Fruit fly (Drosophila melanogaster): ENCODE measurements around the gene CG31949.

Gene CG31949

dm6 chr2L:2299803-2300202 lies at the start of gene CG31949:
CG31949 (plus strand) TSS chr2L:2300103.
- TF ChIP-seq CG17801 (GFP tag; optimal IDR thresholded peaks at IDR 0.05; ENCODE audit: partially characterized antibody) = no peak

- TF ChIP-seq CG17801 (GFP tag; optimal IDR thresholded peaks at IDR 0.05; ENCODE audit: partially characterized antibody) = no peak
These were observed 48.7 kb upstream of the CG31949 start, which contains the start of gene Ser12 for dm6 chr2L:2251175-2251574. Ser12 (minus strand) TSS chr2L:2251275.

- no peak for TF ChIP-seq CG17801 (GFP tag; optimal IDR thresholded peaks at IDR 0.05; ENCODE audit: partially characterized antibody)
These were observed 47.7 kb upstream of the CG31949 start, which contains the start of gene CG17239 for dm6 chr2L:2252241-2252640. CG17239 (minus strand) TSS chr2L:2252341.

DNA sequence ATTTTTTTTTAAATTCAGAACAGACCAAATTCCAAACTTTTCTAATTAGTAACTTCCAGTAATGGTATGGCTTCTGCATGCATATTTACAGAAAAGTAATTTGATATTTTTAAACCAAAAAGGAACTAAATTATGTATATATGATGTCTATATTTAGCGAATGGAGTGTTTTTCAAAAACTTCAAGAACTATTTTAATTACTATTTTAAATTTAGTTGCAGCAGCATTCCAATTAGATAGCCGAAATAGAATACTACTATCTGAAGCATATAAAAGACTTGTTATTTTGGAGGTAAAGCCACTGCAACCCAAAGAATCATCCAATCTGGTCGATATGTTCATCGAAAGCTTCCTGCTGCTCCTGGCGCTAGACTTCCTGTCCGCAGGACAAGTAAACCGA lies 47.2 kb upstream of the CG31949 start, which contains the start of gene CG17234:
TSS of gene CG17234 (plus strand) at position 301 of the 400 bp plus-strand sequence.
- no peak for TF ChIP-seq CG17801 (GFP tag; optimal IDR thresholded peaks at IDR 0.05; ENCODE audit: partially characterized antibody)

DNA sequence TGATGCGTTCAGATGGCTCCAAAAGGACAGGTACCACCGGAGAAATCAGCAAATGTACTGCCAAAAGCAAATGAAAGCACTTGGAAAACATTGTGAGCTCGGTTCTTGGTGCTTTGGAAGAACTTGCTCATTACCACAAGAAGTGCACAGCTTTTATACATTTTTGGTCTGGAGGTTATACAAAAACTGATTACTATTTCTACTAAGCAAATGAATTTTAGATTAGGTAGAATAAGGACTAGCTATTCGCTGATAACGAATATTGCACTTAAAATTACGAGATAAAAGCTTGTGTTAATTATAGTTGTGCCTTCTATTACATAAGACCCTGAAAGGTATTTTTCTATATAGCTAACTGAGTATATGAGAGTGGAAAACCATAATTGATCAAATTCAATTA lies 45.0 kb upstream of the CG31949 start, which contains the start of gene Send1:
TSS of gene Send1 (minus strand) at position 101 of the 400 bp plus-strand sequence.
- TF ChIP-seq CG17801 (GFP tag; optimal IDR thresholded peaks at IDR 0.05; ENCODE audit: partially characterized antibody) = no peak

DNA sequence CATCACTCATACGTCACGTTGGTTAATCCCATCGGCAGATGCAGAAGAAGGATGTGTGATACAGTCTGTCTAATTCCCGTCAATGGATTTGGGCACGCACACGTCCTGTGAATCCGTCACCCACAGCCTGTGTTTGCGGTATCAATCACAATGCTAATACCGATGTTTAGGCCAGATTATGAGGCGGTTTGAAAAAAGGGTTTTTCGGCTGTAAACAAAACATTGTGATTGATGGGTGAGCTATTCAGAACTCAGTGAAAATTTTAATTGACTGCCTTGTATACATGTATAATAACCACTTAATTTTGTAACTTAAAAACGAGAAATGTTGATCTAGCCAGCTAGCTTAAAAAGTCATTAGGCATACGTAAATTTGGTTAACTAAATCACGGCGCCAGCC lies 36.8 kb upstream of the CG31949 start, which contains the start of gene CG4270:
TSS of gene CG4270 (plus strand) at position 301 of the 400 bp plus-strand sequence.
- TF ChIP-seq CG17801 (GFP tag; optimal IDR thresholded peaks at IDR 0.05; ENCODE audit: partially characterized antibody) = no peak

DNA sequence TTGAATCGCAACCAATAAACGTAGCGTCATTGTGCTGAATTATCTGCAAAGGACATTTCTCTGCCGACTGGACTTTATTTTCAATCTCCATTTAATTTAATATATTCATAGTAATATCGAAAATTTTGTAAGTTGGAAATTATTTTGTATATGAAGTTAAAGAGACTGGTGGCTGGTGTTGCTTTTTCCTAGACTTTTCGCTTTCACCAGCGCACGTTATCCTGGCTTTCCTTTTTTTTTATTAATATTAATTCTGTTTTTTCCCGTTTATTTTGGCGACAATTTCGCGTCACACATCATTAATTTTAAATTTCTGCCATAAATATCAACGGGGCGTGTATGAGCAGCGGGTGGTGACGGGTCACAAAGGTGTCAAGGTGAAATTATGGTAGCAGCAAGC lies 34.7 kb upstream of the CG31949 start, which contains the start of gene CG34049:
TSS of gene CG34049 (minus strand) at position 101 of the 400 bp plus-strand sequence.
- no peak for TF ChIP-seq CG17801 (GFP tag; optimal IDR thresholded peaks at IDR 0.05; ENCODE audit: partially characterized antibody)

- no peak for TF ChIP-seq CG17801 (GFP tag; optimal IDR thresholded peaks at IDR 0.05; ENCODE audit: partially characterized antibody)
These were observed 30.9 kb upstream of the CG31949 start, which contains the start of gene CG17242 for dm6 chr2L:2269040-2269439. CG17242 (minus strand) TSS chr2L:2269140.

DNA sequence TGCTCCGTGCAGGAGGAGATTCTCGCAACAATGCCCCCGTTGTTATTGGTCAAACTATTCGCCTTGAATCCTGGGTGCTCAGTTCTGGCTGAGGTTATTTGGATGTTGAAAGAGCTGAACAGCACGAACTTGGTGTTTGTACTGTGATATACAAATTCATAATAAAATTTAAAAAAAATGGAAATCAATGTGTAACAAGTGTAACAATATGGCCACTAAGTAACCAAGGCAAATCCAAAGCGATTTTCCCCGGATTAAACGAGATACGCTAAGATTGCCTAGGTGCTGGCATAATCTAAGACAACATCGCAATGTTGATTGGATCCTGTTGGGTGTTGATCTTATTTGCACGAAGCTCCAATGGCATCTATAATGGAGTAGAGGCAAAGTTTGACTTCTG lies 15.0 kb upstream of the CG31949 start, which contains the start of gene CG4271:
TSS of gene CG4271 (plus strand) at position 301 of the 400 bp plus-strand sequence.
- TF ChIP-seq CG17801 (GFP tag; optimal IDR thresholded peaks at IDR 0.05; ENCODE audit: partially characterized antibody) = no peak

DNA sequence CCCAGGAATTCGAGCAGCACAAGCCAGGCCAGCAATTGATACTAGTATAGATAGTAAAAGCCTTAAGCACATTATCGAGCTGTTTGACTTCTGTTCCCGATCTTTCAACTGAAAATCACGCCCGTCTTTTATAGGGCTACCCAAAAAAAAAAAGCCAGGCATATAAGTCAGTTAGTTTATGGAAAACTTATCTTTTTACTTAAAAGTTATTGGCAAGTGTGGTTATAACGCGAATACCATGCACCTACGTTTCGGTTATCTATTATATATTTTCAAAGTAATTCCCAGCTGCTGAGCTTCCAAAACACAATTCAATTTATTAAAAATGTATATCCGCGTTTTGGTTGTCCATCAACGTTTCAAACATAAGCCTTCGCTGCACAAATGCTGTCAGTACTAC lies 13.1 kb upstream of the CG31949 start, which contains the start of gene CG31681:
TSS of gene CG31681 (minus strand) at position 101 of the 400 bp plus-strand sequence.
- TF ChIP-seq CG17801 (GFP tag; optimal IDR thresholded peaks at IDR 0.05; ENCODE audit: partially characterized antibody) = no peak

- no peak for TF ChIP-seq CG17801 (GFP tag; optimal IDR thresholded peaks at IDR 0.05; ENCODE audit: partially characterized antibody)
These were observed 12.1 kb upstream of the CG31949 start, which contains the start of gene CG42658 for dm6 chr2L:2287807-2288206. CG42658 (minus strand) TSS chr2L:2287907.

dm6 chr2L:2289316-2289715 lies 10.6 kb upstream of the CG31949 start, which contains the start of gene CG17237:
CG17237 (minus strand) TSS chr2L:2289416.
- no peak for TF ChIP-seq CG17801 (GFP tag; optimal IDR thresholded peaks at IDR 0.05; ENCODE audit: partially characterized antibody)

dm6 chr2L:2290638-2291037 lies 9.3 kb upstream of the CG31949 start, which contains the start of gene robl22E:
robl22E (minus strand) TSS chr2L:2290738.
- TF ChIP-seq CG17801 (GFP tag; optimal IDR thresholded peaks at IDR 0.05; ENCODE audit: partially characterized antibody) = no peak

- no peak for TF ChIP-seq CG17801 (GFP tag; optimal IDR thresholded peaks at IDR 0.05; ENCODE audit: partially characterized antibody)
These were observed 7.7 kb downstream of the CG31949 start, which contains the start of gene CG16995 for dm6 chr2L:2307648-2308047. CG16995 (plus strand) TSS chr2L:2307948.

DNA sequence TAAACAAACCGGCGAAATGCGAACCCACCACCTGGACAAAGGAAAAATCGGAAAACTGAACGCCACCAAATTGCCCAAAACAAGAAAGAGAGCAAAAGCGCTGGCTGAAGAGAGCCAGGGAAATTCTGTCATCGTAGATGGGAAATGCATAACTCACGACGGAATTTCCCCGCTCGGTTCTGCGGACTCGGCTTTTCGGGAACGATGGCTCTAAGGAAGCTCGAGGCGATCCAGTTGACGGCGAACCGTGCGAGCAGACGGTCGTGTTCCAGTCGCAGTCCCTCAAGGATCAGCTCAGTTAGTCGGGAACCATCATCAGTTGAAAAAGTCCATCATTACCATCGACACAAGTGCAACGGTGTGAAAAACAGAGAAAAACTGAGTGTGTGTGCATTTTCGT lies 11.5 kb downstream of the CG31949 start, which contains the start of gene eys:
TSS of gene eys (plus strand) at position 232 of the 400 bp plus-strand sequence.
- TF ChIP-seq CG17801 (GFP tag; optimal IDR thresholded peaks at IDR 0.05; ENCODE audit: partially characterized antibody) = no peak

DNA sequence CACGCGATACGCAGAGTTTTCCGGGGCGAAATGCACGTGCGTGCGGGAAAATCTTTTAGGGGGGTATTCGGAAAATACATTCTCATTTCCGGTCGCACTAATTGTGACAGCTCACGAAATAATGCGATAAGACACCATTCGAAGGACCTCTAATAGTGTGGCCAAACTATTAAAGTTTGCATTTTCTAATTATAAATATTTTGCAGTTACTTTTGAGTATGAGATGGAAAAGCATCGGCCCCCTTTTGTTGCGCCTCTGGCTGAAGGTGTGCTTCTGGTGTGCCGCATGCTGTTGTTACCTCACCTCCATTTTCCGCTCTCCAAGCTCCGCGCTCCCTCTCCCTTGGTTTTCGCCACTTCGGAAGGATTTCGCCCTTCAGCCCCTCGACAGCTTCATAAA lies 14.3 kb downstream of the CG31949 start:
- TF ChIP-seq CG17801 (GFP tag; optimal IDR thresholded peaks at IDR 0.05; ENCODE audit: partially characterized antibody) = no peak

Measured in ovary, adult (tissue).